Worm (Caenorhabditis elegans): ENCODE measurements around the gene Y55D9A.2.

Gene Y55D9A.2

ce11 chrIV:12560568-12560967 is 44.7 kb downstream of the Y55D9A.2 start, which contains the start of gene snb-7:
Gene snb-7 (plus strand): TSS chrIV:12560868.
- TF ChIP-seq ttx-3 (tag; optimal IDR thresholded peaks at IDR 0.05) (no peak), zip-5 (tag; optimal IDR thresholded peaks at IDR 0.05) (no peak), ets-4 (tag; optimal IDR thresholded peaks at IDR 0.05) (no peak), syd-9 (tag; optimal IDR thresholded peaks at IDR 0.05) (no peak), nhr-232 (tag; optimal IDR thresholded peaks at IDR 0.05) (no peak), ceh-34 (tag; optimal IDR thresholded peaks at IDR 0.05) (no peak), T23F11.4 (GFP tag; optimal IDR thresholded peaks at IDR 0.05) (no peak), lin-11 (tag; optimal IDR thresholded peaks at IDR 0.05) (no peak), unc-42 (tag; optimal IDR thresholded peaks at IDR 0.05) (no peak)

- TF ChIP-seq pag-3 (tag; optimal IDR thresholded peaks at IDR 0.05; ENCODE audit: borderline replicate concordance) (no peak), che-1 (tag; optimal IDR thresholded peaks at IDR 0.05) (no peak), unc-86 (tag; optimal IDR thresholded peaks at IDR 0.05) (peak; percentile 9), zip-5 (tag; optimal IDR thresholded peaks at IDR 0.05) (peak; percentile 44), pax-1 (tag; optimal IDR thresholded peaks at IDR 0.05) (peak; percentile 26), hlh-15 (tag; optimal IDR thresholded peaks at IDR 0.05) (peak; percentile 12), nfya-1 (tag; optimal IDR thresholded peaks at IDR 0.05) (peak; percentile 29), unc-55 (GFP tag; optimal IDR thresholded peaks at IDR 0.05) (no peak), ceh-14 (tag; optimal IDR thresholded peaks at IDR 0.05) (peak; percentile 5)
These were observed 46.2 kb downstream of the Y55D9A.2 start, which contains the start of the genes ZK795.2 and ZK795.3 for ce11 chrIV:12558925-12559450. Gene ZK795.2 (minus strand): TSS chrIV:12558975. Gene ZK795.3 (plus strand): TSS chrIV:12559365.

ce11 chrIV:12551944-12552343 is 53.3 kb downstream of the Y55D9A.2 start:
- peak; percentile 36 for TF ChIP-seq ceh-31 (tag; optimal IDR thresholded peaks at IDR 0.05)
- TF ChIP-seq ceh-22 (tag; optimal IDR thresholded peaks at IDR 0.05) = no peak

Measured in whole organism, late embryonic.